Worm (Caenorhabditis elegans) whole organism, early embryonic: ENCODE measurements around the gene C30F2.2.

ENCODE experiments used
- B0310.2 ChIP-seq: sonication (generic microtip); optimal IDR thresholded peaks from 2 replicates; lab custom pipeline; 2016; ENCODE audit warnings: mild to moderate bottlenecking, missing genetic modification characterization, missing compliant biosample characterization
- aly-1 ChIP-seq: sonication (generic microtip); optimal IDR thresholded peaks from 2 replicates; lab custom pipeline; 2016; ENCODE audit warnings: missing genetic modification characterization, missing compliant biosample characterization
- ama-1 ChIP-seq: fragments of 150-350 bp; optimal IDR thresholded peaks from 2 replicates; lab custom pipeline; 2014
- ceh-36 ChIP-seq: sonication (generic microtip); optimal IDR thresholded peaks from 2 replicates; lab custom pipeline; 2016; ENCODE audit warnings: missing genetic modification characterization, inconsistent platforms, missing compliant biosample characterization
- flt-1 ChIP-seq: fragments of 200-800 bp; sonication (Bioruptor generic); IDR thresholded peaks from 2 replicates; pipeline ENCODE4 v1.3.6; 2022; ENCODE audit warnings: missing genetic modification characterization, missing compliant biosample characterization
- pes-1 ChIP-seq: fragments of 200-800 bp; sonication (Bioruptor generic); IDR thresholded peaks from 2 replicates; pipeline ENCODE4 v1.3.6; 2022; ENCODE audit warnings: missing genetic modification reagents, missing genetic modification characterization, missing compliant biosample characterization
- tbx-37 ChIP-seq: fragments of 200-800 bp; sonication (Bioruptor generic); conservative IDR thresholded peaks from 2 replicates; pipeline ENCODE4 v1.3.6; 2022; ENCODE audit warnings: missing genetic modification reagents, missing genetic modification characterization, missing compliant biosample characterization

- TF ChIP-seq pes-1 (GFP tag; lab: Robert Waterston, UW) (no peak), aly-1 (tag; lab: Kevin White, UChicago) (no peak), tbx-37 (GFP tag; lab: Robert Waterston, UW) (no peak), B0310.2 (tag; lab: Kevin White, UChicago) (no peak), ceh-36 (tag; lab: Kevin White, UChicago) (no peak), ama-1 (lab: Kevin White, UChicago) (no peak), flt-1 (no peak)
These were observed 39.3 kb upstream of the C30F2.2 start for ce11 chrX:16124290-16124689.
